Fruit fly (Drosophila melanogaster): Measurements from ENCODE around the gene Pde9.

DNA sequence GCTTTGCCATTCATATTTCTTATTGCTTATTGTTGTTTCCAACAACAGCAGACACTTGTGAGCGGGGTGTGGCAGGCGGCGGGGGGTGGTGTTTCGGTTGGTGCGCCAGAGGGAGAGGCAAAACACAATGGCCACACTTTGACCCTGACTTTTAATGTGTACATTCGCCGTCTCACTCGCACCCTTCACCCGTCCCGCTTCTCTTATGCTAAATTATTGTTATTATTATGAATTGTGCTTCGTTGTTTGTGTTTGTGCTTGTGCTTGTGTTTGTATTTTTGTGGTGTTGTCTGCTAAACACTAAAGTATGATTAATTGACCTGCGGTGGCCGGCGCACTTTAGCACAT lies 140.8 kb downstream of the Pde9 start:
- TF ChIP-seq Myc (optimal IDR thresholded peaks at IDR 0.05) = no peak
- TF ChIP-seq Mio (GFP tag; optimal IDR thresholded peaks at IDR 0.05) = no peak
